Fruit fly (Drosophila melanogaster): ENCODE measurements around the gene CG16965.

Gene CG16965

DNA sequence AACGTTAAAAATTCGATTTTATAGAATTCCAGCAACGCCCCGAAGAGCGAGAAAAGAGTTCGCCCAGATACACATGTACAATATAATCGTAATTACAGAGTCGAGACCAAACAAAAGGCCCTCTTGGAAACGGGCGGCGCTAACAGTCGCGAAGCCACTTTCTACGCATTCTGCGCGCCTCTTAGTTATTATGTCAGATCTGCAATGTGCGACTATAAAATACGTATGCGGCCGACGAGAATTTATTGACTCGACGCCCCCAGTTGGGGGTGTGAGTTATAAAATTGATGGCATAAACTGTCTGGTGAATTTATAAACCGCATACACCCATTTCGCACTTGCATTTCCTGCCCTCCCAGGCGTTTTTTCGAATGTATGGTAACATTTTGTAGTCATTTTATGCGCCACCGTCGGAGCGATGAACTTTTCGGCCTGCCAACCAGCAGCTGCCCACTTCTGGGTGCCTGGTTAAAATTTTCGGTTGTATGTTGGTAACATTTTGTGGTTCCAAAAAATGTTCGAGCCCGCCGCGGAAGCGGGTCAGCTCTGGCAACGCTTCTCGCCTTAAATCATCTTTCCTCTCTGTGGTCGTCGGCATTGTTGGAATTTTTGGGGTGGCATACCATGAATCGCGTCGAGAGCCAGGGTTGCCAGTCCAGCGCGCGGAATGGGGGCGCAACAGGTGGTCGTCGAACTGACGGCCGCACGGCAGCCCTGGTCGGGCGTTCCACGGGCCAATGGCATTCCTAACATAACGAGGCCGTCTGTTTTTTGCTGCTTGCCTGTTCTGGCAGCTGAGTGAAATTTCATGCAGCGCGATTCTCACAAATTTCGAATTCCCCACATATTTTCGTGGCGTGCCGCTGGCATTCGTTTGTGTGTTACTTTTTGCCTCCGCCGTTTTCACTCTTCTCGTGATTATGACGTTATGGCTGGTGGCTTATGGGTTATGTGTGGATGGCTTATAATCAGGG lies 30.6 kb downstream of the CG16965 start:
- no peak for TF ChIP-seq jim (GFP tag; optimal IDR thresholded peaks at IDR 0.05)
- no peak for TF ChIP-seq GATAd (GFP tag; optimal IDR thresholded peaks at IDR 0.05)
- TF ChIP-seq Jra (GFP tag; optimal IDR thresholded peaks at IDR 0.05): peak; percentile 61
- TF ChIP-seq Dif (GFP tag; optimal IDR thresholded peaks at IDR 0.05; ENCODE audit: partially characterized antibody): no peak
- TF ChIP-seq OdsH (GFP tag; optimal IDR thresholded peaks at IDR 0.05): peak; percentile 74
- peak; percentile 98 for TF ChIP-seq Hr83 (GFP tag; optimal IDR thresholded peaks at IDR 0.05; ENCODE audit: poor library complexity, severe bottlenecking)
- TF ChIP-seq lola (GFP tag; optimal IDR thresholded peaks at IDR 0.05): no peak
- TF ChIP-seq Vsx2 (GFP tag; optimal IDR thresholded peaks at IDR 0.05; ENCODE audit: partially characterized antibody): no peak
- TF ChIP-seq brk (GFP tag; optimal IDR thresholded peaks at IDR 0.05): no peak
- TF ChIP-seq dl (GFP tag; optimal IDR thresholded peaks at IDR 0.05; ENCODE audit: insufficient read depth in 1 of 2, partially characterized antibody in 2 of 2): peak; percentile 69 to 78
- no peak for TF ChIP-seq Hr78 (GFP tag; optimal IDR thresholded peaks at IDR 0.05)
- no peak for TF ChIP-seq N (GFP tag; optimal IDR thresholded peaks at IDR 0.05)
- peak; percentile 60 for TF ChIP-seq CG32264 (GFP tag; optimal IDR thresholded peaks at IDR 0.05)
- peak; percentile 57 for TF ChIP-seq CG9705 (GFP tag; optimal IDR thresholded peaks at IDR 0.05)
- TF ChIP-seq Abd-B (GFP tag; optimal IDR thresholded peaks at IDR 0.05): no peak
- TF ChIP-seq ey (GFP tag; optimal IDR thresholded peaks at IDR 0.05): peak; percentile 76
- TF ChIP-seq dsf (GFP tag; optimal IDR thresholded peaks at IDR 0.05; ENCODE audit: borderline replicate concordance): no peak
- no peak for TF ChIP-seq Rel (GFP tag; optimal IDR thresholded peaks at IDR 0.05)
- TF ChIP-seq Rel (tag; optimal IDR thresholded peaks at IDR 0.05): peak; percentile 94
- TF ChIP-seq Dfd (GFP tag; optimal IDR thresholded peaks at IDR 0.05): no peak
- peak; percentile 51 for TF ChIP-seq dmrt93B (GFP tag; optimal IDR thresholded peaks at IDR 0.05)
- peak; percentile 66 to 88 for TF ChIP-seq foxo (GFP tag; optimal IDR thresholded peaks at IDR 0.05)
- TF ChIP-seq Mio (GFP tag; optimal IDR thresholded peaks at IDR 0.05): no peak
- no peak for TF ChIP-seq tai (GFP tag; optimal IDR thresholded peaks at IDR 0.05)
- peak; percentile 59 for TF ChIP-seq sv (GFP tag; optimal IDR thresholded peaks at IDR 0.05)
- no peak for TF ChIP-seq pan (optimal IDR thresholded peaks at IDR 0.05)
- peak; percentile 66 for TF ChIP-seq rgr (GFP tag; optimal IDR thresholded peaks at IDR 0.05)
- TF ChIP-seq fru (GFP tag; optimal IDR thresholded peaks at IDR 0.05): peak; percentile 91
- peak; percentile 91 for TF ChIP-seq woc (GFP tag; optimal IDR thresholded peaks at IDR 0.05)
- peak; percentile 82 for TF ChIP-seq HLH106 (tag; optimal IDR thresholded peaks at IDR 0.05)
- no peak for TF ChIP-seq Myc (optimal IDR thresholded peaks at IDR 0.05)
- TF ChIP-seq psq (GFP tag; optimal IDR thresholded peaks at IDR 0.05): peak; percentile 65
- no peak for TF ChIP-seq CrebA (GFP tag; optimal IDR thresholded peaks at IDR 0.05; ENCODE audit: borderline replicate concordance)
- peak; percentile 68 for TF ChIP-seq Sp1 (GFP tag; optimal IDR thresholded peaks at IDR 0.05)
- no peak for TF ChIP-seq usp (GFP tag; optimal IDR thresholded peaks at IDR 0.05)
- peak; percentile 73 for TF ChIP-seq Hnf4 (GFP tag; optimal IDR thresholded peaks at IDR 0.05)
- TF ChIP-seq h (GFP tag; optimal IDR thresholded peaks at IDR 0.05): peak; percentile 96
- TF ChIP-seq br (GFP tag; optimal IDR thresholded peaks at IDR 0.05): peak; percentile 87
- TF ChIP-seq sage (GFP tag; optimal IDR thresholded peaks at IDR 0.05): no peak

dm6 chr2L:12013243-12013642 lies 31.9 kb downstream of the CG16965 start:
- TF ChIP-seq Hr83 (GFP tag; optimal IDR thresholded peaks at IDR 0.05; ENCODE audit: poor library complexity, severe bottlenecking) (peak; percentile 55), Hr78 (GFP tag; optimal IDR thresholded peaks at IDR 0.05) (no peak), CrebA (GFP tag; optimal IDR thresholded peaks at IDR 0.05; ENCODE audit: borderline replicate concordance) (no peak), Sp1 (GFP tag; optimal IDR thresholded peaks at IDR 0.05) (no peak), rgr (GFP tag; optimal IDR thresholded peaks at IDR 0.05) (peak; percentile 40), Jra (GFP tag; optimal IDR thresholded peaks at IDR 0.05) (no peak), Dfd (GFP tag; optimal IDR thresholded peaks at IDR 0.05) (no peak), CG9705 (GFP tag; optimal IDR thresholded peaks at IDR 0.05) (peak; percentile 32), foxo (GFP tag; optimal IDR thresholded peaks at IDR 0.05) (no peak), ey (GFP tag; optimal IDR thresholded peaks at IDR 0.05) (peak; percentile 48), Abd-B (GFP tag; optimal IDR thresholded peaks at IDR 0.05) (no peak), psq (GFP tag; optimal IDR thresholded peaks at IDR 0.05) (no peak), tai (GFP tag; optimal IDR thresholded peaks at IDR 0.05) (no peak), CG32264 (GFP tag; optimal IDR thresholded peaks at IDR 0.05) (no peak), usp (GFP tag; optimal IDR thresholded peaks at IDR 0.05) (no peak), N (GFP tag; optimal IDR thresholded peaks at IDR 0.05) (no peak), pan (optimal IDR thresholded peaks at IDR 0.05) (no peak), h (GFP tag; optimal IDR thresholded peaks at IDR 0.05) (peak; percentile 43), Myc (optimal IDR thresholded peaks at IDR 0.05) (no peak), brk (GFP tag; optimal IDR thresholded peaks at IDR 0.05) (no peak), Mio (GFP tag; optimal IDR thresholded peaks at IDR 0.05) (no peak), br (GFP tag; optimal IDR thresholded peaks at IDR 0.05) (no peak), GATAd (GFP tag; optimal IDR thresholded peaks at IDR 0.05) (no peak), OdsH (GFP tag; optimal IDR thresholded peaks at IDR 0.05) (no peak), dsf (GFP tag; optimal IDR thresholded peaks at IDR 0.05; ENCODE audit: borderline replicate concordance) (no peak), jim (GFP tag; optimal IDR thresholded peaks at IDR 0.05) (no peak), Vsx2 (GFP tag; optimal IDR thresholded peaks at IDR 0.05; ENCODE audit: partially characterized antibody) (no peak), dl (GFP tag; optimal IDR thresholded peaks at IDR 0.05; ENCODE audit: insufficient read depth in 1 of 2, partially characterized antibody in 2 of 2) (no peak), HLH106 (tag; optimal IDR thresholded peaks at IDR 0.05) (peak; percentile 28), Rel (GFP tag; optimal IDR thresholded peaks at IDR 0.05) (no peak), Rel (tag; optimal IDR thresholded peaks at IDR 0.05) (no peak), dmrt93B (GFP tag; optimal IDR thresholded peaks at IDR 0.05) (no peak), Hnf4 (GFP tag; optimal IDR thresholded peaks at IDR 0.05) (peak; percentile 26), fru (GFP tag; optimal IDR thresholded peaks at IDR 0.05) (peak; percentile 46), sage (GFP tag; optimal IDR thresholded peaks at IDR 0.05) (peak; percentile 5), lola (GFP tag; optimal IDR thresholded peaks at IDR 0.05) (no peak), sv (GFP tag; optimal IDR thresholded peaks at IDR 0.05) (no peak), Dif (GFP tag; optimal IDR thresholded peaks at IDR 0.05; ENCODE audit: partially characterized antibody) (no peak)
